Fruit fly (Drosophila melanogaster) whole organism, embryonic: ENCODE results near the gene CHES-1-like.
A peak's percentile ranks its signal among the peaks of the same experiment; 100 is the strongest.

ENCODE experiments used
- Awh ChIP-seq: fragments of 200-800 bp; sonication (Bioruptor generic); IDR thresholded peaks from 2 replicates; pipeline ENCODE4, ENCODE4 v1.3.6; 2022; ENCODE audit warnings: missing biosample characterization, missing genetic modification characterization
- C15 ChIP-seq: fragments of 200-800 bp; sonication (Bioruptor generic); IDR thresholded peaks from 3 replicates; pipeline ENCODE4 v1.3.6; 2022; ENCODE audit warnings: missing biosample characterization, missing genetic modification characterization
- CG10274 ChIP-seq: fragments of 200-800 bp; sonication (Bioruptor generic); optimal IDR thresholded peaks from 3 replicates; lab custom pipeline; 2017; ENCODE audit warnings: missing biosample characterization, mild to moderate bottlenecking, missing genetic modification characterization
- CG11696 ChIP-seq: fragments of 200-800 bp; sonication (Bioruptor generic); IDR thresholded peaks from 2 replicates; pipeline ENCODE4 v1.3.6; 2022; ENCODE audit warnings: missing biosample characterization, missing genetic modification characterization
- CG12104 ChIP-seq: fragments of 200-800 bp; sonication (Bioruptor generic); optimal IDR thresholded peaks from 3 replicates; lab custom pipeline; 2016; ENCODE audit warnings: missing biosample characterization, missing genetic modification characterization
- CG12155 ChIP-seq: fragments of 200-800 bp; sonication (Bioruptor generic); optimal IDR thresholded peaks from 3 replicates; lab custom pipeline; 2016; ENCODE audit warnings: missing biosample characterization, missing genetic modification characterization
- CG12236 ChIP-seq: fragments of 200-800 bp; sonication (Bioruptor generic); optimal IDR thresholded peaks from 2 replicates; lab custom pipeline; 2016; ENCODE audit warnings: missing biosample characterization, missing genetic modification characterization
- CG12769 ChIP-seq: fragments of 200-800 bp; sonication (Bioruptor generic); optimal IDR thresholded peaks from 2 replicates; lab custom pipeline; 2019; ENCODE audit warnings: missing biosample characterization, mild to moderate bottlenecking, missing genetic modification characterization, moderate library complexity
- CG14441 ChIP-seq: fragments of 200-800 bp; sonication (Bioruptor generic); IDR thresholded peaks from 2 replicates; pipeline ENCODE4 v1.3.6; 2022; ENCODE audit warnings: missing biosample characterization, missing genetic modification characterization
- CG15514 ChIP-seq: fragments of 200-800 bp; sonication (Bioruptor generic); optimal IDR thresholded peaks from 3 replicates; lab custom pipeline; 2017; ENCODE audit warnings: missing biosample characterization, missing genetic modification characterization, mild to moderate bottlenecking, moderate library complexity, missing genetic modification reagents
- CG15601 ChIP-seq: fragments of 200-800 bp; sonication (Bioruptor generic); optimal IDR thresholded peaks from 3 replicates; lab custom pipeline; 2019; ENCODE audit warnings: missing biosample characterization, mild to moderate bottlenecking, missing genetic modification characterization, moderate library complexity
- CG18619 ChIP-seq: fragments of 200-800 bp; sonication (Bioruptor generic); optimal IDR thresholded peaks from 3 replicates; lab custom pipeline; 2017; ENCODE audit warnings: missing biosample characterization, mild to moderate bottlenecking, missing genetic modification characterization
- CG32772 ChIP-seq: fragments of 200-800 bp; sonication (Bioruptor generic); IDR thresholded peaks from 2 replicates; pipeline ENCODE4 v1.3.6; 2022; ENCODE audit warnings: missing biosample characterization, missing genetic modification characterization
- CG34224 ChIP-seq: fragments of 200-800 bp; sonication (Bioruptor generic); IDR thresholded peaks from 3 replicates; pipeline ENCODE4 v1.3.6; 2022; ENCODE audit warnings: missing biosample characterization, missing genetic modification characterization; ENCODE audit not compliant: partially characterized antibody
- CG6254 ChIP-seq: fragments of 200-800 bp; sonication (Bioruptor generic); optimal IDR thresholded peaks from 3 replicates; lab custom pipeline; 2017; ENCODE audit warnings: mild to moderate bottlenecking, missing biosample characterization, missing genetic modification reagents, missing genetic modification characterization
- CG6683 ChIP-seq: fragments of 200-800 bp; sonication (Bioruptor generic); optimal IDR thresholded peaks from 2 replicates; lab custom pipeline; 2017; ENCODE audit warnings: missing biosample characterization, mild to moderate bottlenecking, missing genetic modification characterization, missing genetic modification reagents
- CG8089 ChIP-seq: fragments of 200-800 bp; sonication (Bioruptor generic); optimal IDR thresholded peaks from 3 replicates; lab custom pipeline; 2016; ENCODE audit warnings: missing biosample characterization, missing genetic modification characterization
- CG8944 ChIP-seq: fragments of 200-800 bp; sonication (Bioruptor generic); optimal IDR thresholded peaks from 3 replicates; lab custom pipeline; 2016; ENCODE audit warnings: missing biosample characterization, missing genetic modification characterization
- CG9437 ChIP-seq: fragments of 200-800 bp; sonication (Bioruptor generic); optimal IDR thresholded peaks from 2 replicates; lab custom pipeline; 2018; ENCODE audit warnings: missing biosample characterization, mild to moderate bottlenecking, missing genetic modification characterization
- Dbx ChIP-seq: fragments of 200-800 bp; sonication (Bioruptor generic); IDR thresholded peaks from 3 replicates; pipeline ENCODE4 v1.3.6; 2022; ENCODE audit warnings: missing biosample characterization, missing genetic modification characterization
- Dll ChIP-seq: fragments of 200-800 bp; sonication (Bioruptor generic); IDR thresholded peaks from 4 replicates; pipeline ENCODE4 v1.3.6; 2022; ENCODE audit warnings: missing biosample characterization, missing genetic modification characterization; ENCODE audit not compliant: partially characterized antibody
- Doc3 ChIP-seq: fragments of 200-800 bp; sonication (Bioruptor generic); IDR thresholded peaks from 3 replicates; pipeline ENCODE4 v1.3.6; 2022; ENCODE audit warnings: missing biosample characterization, missing genetic modification characterization; ENCODE audit not compliant: partially characterized antibody
- Fer1 ChIP-seq: fragments of 200-800 bp; sonication (Bioruptor generic); optimal IDR thresholded peaks from 2 replicates; lab custom pipeline; 2017; ENCODE audit warnings: missing biosample characterization, mild to moderate bottlenecking, missing genetic modification characterization
- Gug ChIP-seq: fragments of 200-800 bp; sonication (Bioruptor generic); IDR thresholded peaks from 4 replicates; pipeline ENCODE4 v1.3.6; 2022; ENCODE audit warnings: missing biosample characterization, missing genetic modification characterization
- H2.0 ChIP-seq: fragments of 200-800 bp; sonication (Bioruptor generic); IDR thresholded peaks from 2 replicates; pipeline ENCODE4 v1.3.6; 2022; ENCODE audit warnings: missing biosample characterization, missing genetic modification characterization
- Hmx ChIP-seq: fragments of 200-800 bp; sonication (Bioruptor generic); optimal IDR thresholded peaks from 2 replicates; lab custom pipeline; 2016; ENCODE audit warnings: missing biosample characterization, missing genetic modification characterization
- Hr39 ChIP-seq: fragments of >200 bp; optimal IDR thresholded peaks from 2 replicates; lab custom pipeline; 2017
- Med ChIP-seq: fragments of 200-800 bp; sonication (Bioruptor generic); peaks from one replicate; lab custom pipeline; 2016; ENCODE audit warnings: missing biosample characterization, missing genetic modification characterization, mild to moderate bottlenecking, inconsistent platforms, moderate library complexity
- Mrtf ChIP-seq: fragments of 200-800 bp; sonication (Bioruptor generic); IDR thresholded peaks from 3 replicates; pipeline ENCODE4 v1.3.6; 2022; ENCODE audit warnings: missing biosample characterization, missing genetic modification characterization
- Oli ChIP-seq: fragments of 200-800 bp; sonication (Bioruptor generic); optimal IDR thresholded peaks from 2 replicates; lab custom pipeline; 2018; ENCODE audit warnings: missing biosample characterization, mild to moderate bottlenecking, missing genetic modification characterization, moderate library complexity
- Ptx1 ChIP-seq: fragments of 200-800 bp; sonication (Bioruptor generic); IDR thresholded peaks from 2 replicates; pipeline ENCODE4 v1.3.6; 2022; ENCODE audit warnings: missing biosample characterization, missing genetic modification characterization
- Spps ChIP-seq: fragments of 200-800 bp; sonication (Bioruptor generic); optimal IDR thresholded peaks from 2 replicates; lab custom pipeline; 2018; ENCODE audit warnings: missing biosample characterization, mild to moderate bottlenecking, missing genetic modification characterization
- YL-1 ChIP-seq: fragments of 200-800 bp; sonication (Bioruptor generic); optimal IDR thresholded peaks from 3 replicates; lab custom pipeline; 2017; ENCODE audit warnings: missing biosample characterization, mild to moderate bottlenecking, missing genetic modification characterization
- aop ChIP-seq: fragments of 200-800 bp; sonication (Bioruptor generic); IDR thresholded peaks from 2 replicates; pipeline ENCODE4 v1.3.6; 2022; ENCODE audit warnings: missing biosample characterization, missing genetic modification characterization
- chif ChIP-seq, 2 experiments: fragments of 200-800 bp; sonication (Bioruptor generic); optimal IDR thresholded peaks; 3 replicates each; lab custom pipeline; 2016; ENCODE audit warnings: missing biosample characterization in 2 of 2, missing genetic modification characterization in 2 of 2
- dysf ChIP-seq: fragments of 200-800 bp; sonication (Bioruptor generic); IDR thresholded peaks from 3 replicates; pipeline ENCODE4 v1.3.6; 2022; ENCODE audit warnings: missing biosample characterization, missing genetic modification characterization
- fd64A ChIP-seq: fragments of 200-800 bp; sonication (Bioruptor generic); optimal IDR thresholded peaks from 3 replicates; lab custom pipeline; 2018; ENCODE audit warnings: missing biosample characterization, mild to moderate bottlenecking, missing genetic modification characterization
- fu2 ChIP-seq: fragments of 200-800 bp; sonication (Bioruptor generic); optimal IDR thresholded peaks from 2 replicates; lab custom pipeline; 2016; ENCODE audit warnings: missing biosample characterization, missing genetic modification characterization
- gem ChIP-seq: fragments of 200-800 bp; sonication (Bioruptor generic); optimal IDR thresholded peaks from 2 replicates; lab custom pipeline; 2019; ENCODE audit warnings: missing biosample characterization, mild to moderate bottlenecking, missing genetic modification characterization, moderate library complexity
- kah ChIP-seq: fragments of 200-800 bp; sonication (Bioruptor generic); optimal IDR thresholded peaks from 2 replicates; lab custom pipeline; 2018; ENCODE audit warnings: missing biosample characterization, mild to moderate bottlenecking, missing genetic modification characterization
- lab ChIP-seq: fragments of 200-800 bp; sonication (Bioruptor generic); optimal IDR thresholded peaks from 3 replicates; lab custom pipeline; 2017; ENCODE audit warnings: missing biosample characterization, missing genetic modification characterization, mild to moderate bottlenecking, moderate library complexity, missing genetic modification reagents
- mld ChIP-seq: fragments of 200-800 bp; sonication (Bioruptor generic); IDR thresholded peaks from 3 replicates; pipeline ENCODE4 v1.3.6; 2022; ENCODE audit warnings: missing biosample characterization, missing genetic modification characterization; ENCODE audit not compliant: partially characterized antibody
- nau ChIP-seq: fragments of 200-800 bp; sonication (Bioruptor generic); optimal IDR thresholded peaks from 3 replicates; lab custom pipeline; 2017; ENCODE audit warnings: missing biosample characterization, mild to moderate bottlenecking, missing genetic modification characterization, missing genetic modification reagents
- nom ChIP-seq: fragments of 200-800 bp; sonication (Bioruptor generic); optimal IDR thresholded peaks from 2 replicates; lab custom pipeline; 2017; ENCODE audit warnings: missing biosample characterization, missing genetic modification characterization, mild to moderate bottlenecking, moderate library complexity, missing genetic modification reagents
- org-1 ChIP-seq: fragments of 200-800 bp; sonication (Bioruptor generic); optimal IDR thresholded peaks from 2 replicates; lab custom pipeline; 2017; ENCODE audit warnings: missing biosample characterization, missing genetic modification characterization
- peb ChIP-seq: fragments of 200-800 bp; sonication (Bioruptor generic); IDR thresholded peaks from 2 replicates; pipeline ENCODE4 v1.3.6; 2022; ENCODE audit warnings: missing biosample characterization, missing genetic modification characterization
- prd ChIP-seq, 3 experiments: fragments of >200 bp in 2 of 3; fragments of 200-800 bp in 1 of 3; sonication (Bioruptor generic) in 1 of 3; optimal IDR thresholded peaks in 2 of 3; IDR thresholded peaks in 1 of 3; 2 replicates in 2 of 3; 3 replicates in 1 of 3; pipeline versions ENCODE4 v1.3.6 to Lab custom; 2017 to 2022; ENCODE audit warnings: missing biosample characterization in 1 of 3, missing genetic modification characterization in 1 of 3
- scrt ChIP-seq: fragments of 200-800 bp; sonication (Bioruptor generic); optimal IDR thresholded peaks from 2 replicates; lab custom pipeline; 2018; ENCODE audit warnings: missing biosample characterization, mild to moderate bottlenecking, missing genetic modification characterization, moderate library complexity
- sens-2 ChIP-seq: fragments of 200-800 bp; sonication (Bioruptor generic); IDR thresholded peaks from 2 replicates; pipeline ENCODE4 v1.3.6; 2022; ENCODE audit warnings: missing biosample characterization, missing genetic modification characterization
- sim ChIP-seq: fragments of 200-800 bp; sonication (Bioruptor generic); IDR thresholded peaks from 2 replicates; pipeline ENCODE4 v1.3.6; 2022; ENCODE audit warnings: missing biosample characterization, missing genetic modification characterization
- sisA ChIP-seq: fragments of 200-800 bp; sonication (Bioruptor generic); IDR thresholded peaks from 2 replicates; pipeline ENCODE4 v1.3.6; 2022; ENCODE audit warnings: missing biosample characterization, missing genetic modification characterization
- zfh2 ChIP-seq: fragments of 200-800 bp; sonication (Bioruptor generic); optimal IDR thresholded peaks from 2 replicates; lab custom pipeline; 2016; ENCODE audit warnings: missing biosample characterization, missing genetic modification characterization

Gene CHES-1-like

DNA sequence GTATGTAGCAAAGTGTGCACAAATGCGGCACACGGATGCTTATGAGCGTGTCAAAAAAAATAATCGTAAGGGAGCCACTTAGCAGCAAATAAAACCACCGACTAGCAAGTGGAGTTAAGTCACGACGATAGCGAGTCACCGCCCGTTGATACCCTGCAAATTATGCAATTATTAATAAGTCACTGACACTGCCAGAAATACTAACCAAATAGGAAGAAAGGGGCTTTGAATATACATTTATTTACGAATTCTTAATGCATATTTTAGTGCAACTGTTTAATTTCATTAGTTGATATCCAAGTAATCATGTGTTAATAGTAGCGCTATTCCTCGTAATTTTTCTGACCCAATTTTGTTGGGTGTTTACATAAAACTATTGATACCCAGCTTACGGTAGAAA, 15.8 kb downstream of the CHES-1-like start (continued):
- TF ChIP-seq gem (peak; percentile 31), CG6683 (GFP tag; lab: Kevin White, UChicago) (no peak), fd64A (GFP tag; lab: Kevin White, UChicago) (no peak), CG12155 (GFP tag; lab: Kevin White, UChicago) (no peak), CG15601 (tag; lab: Kevin White, UChicago) (no peak), sisA (GFP tag; lab: Robert Waterston, UW) (no peak), CG34224 (GFP tag; lab: Robert Waterston, UW) (no peak), aop (GFP tag; lab: Robert Waterston, UW) (no peak), C15 (GFP tag; lab: Robert Waterston, UW) (no peak), CG8944 (GFP tag; lab: Kevin White, UChicago) (no peak), CG12104 (GFP tag; lab: Kevin White, UChicago) (no peak), dysf (GFP tag; lab: Robert Waterston, UW) (peak; percentile 33; the same call in 1 of the 3 replicates), lab (GFP tag; lab: Kevin White, UChicago) (peak; percentile 21), Dll (GFP tag; lab: Robert Waterston, UW) (no peak), fu2 (GFP tag; lab: Kevin White, UChicago) (no peak), nom (GFP tag; lab: Kevin White, UChicago) (no peak), CG15514 (GFP tag; lab: Kevin White, UChicago) (no peak), CG9437 (no peak), nau (GFP tag; lab: Kevin White, UChicago) (no peak), Fer1 (GFP tag; lab: Kevin White, UChicago) (no peak), Oli (peak; percentile 10), sens-2 (no peak), Doc3 (GFP tag; lab: Robert Waterston, UW) (no peak), Awh (GFP tag; lab: Robert Waterston, UW) (no peak), Gug (no peak), CG8089 (GFP tag; lab: Kevin White, UChicago) (no peak), YL-1 (GFP tag; lab: Kevin White, UChicago) (no peak), H2.0 (no peak), prd (optimal IDR thresholded peaks at IDR 0.05; lab: Kevin White, UChicago) (no peak), prd (GFP tag; IDR thresholded peaks at IDR 0.05; lab: Robert Waterston, UW) (no peak), Hmx (no peak), Dbx (GFP tag; lab: Robert Waterston, UW) (no peak), Med (peak; percentile 77), CG12236 (GFP tag; lab: Kevin White, UChicago) (no peak), kah (no peak), Ptx1 (no peak), CG14441 (GFP tag; lab: Robert Waterston, UW) (0 out of 2 replicates have a peak, but pooled peaks have one; percentile 21), Spps (no peak), zfh2 (GFP tag; lab: Kevin White, UChicago) (no peak), chif (GFP tag; optimal IDR thresholded peaks at IDR 0.05; lab: Kevin White, UChicago) (no peak), org-1 (no peak), CG11696 (GFP tag; lab: Robert Waterston, UW) (no peak), peb (GFP tag; lab: Robert Waterston, UW) (no peak), CG12769 (peak; percentile 30), CG10274 (GFP tag; lab: Kevin White, UChicago) (no peak), Hr39 (lab: Kevin White, UChicago) (no peak), scrt (no peak), CG6254 (GFP tag; lab: Kevin White, UChicago) (no peak), CG18619 (GFP tag; lab: Kevin White, UChicago) (no peak), mld (GFP tag; lab: Robert Waterston, UW) (no peak), CG32772 (GFP tag; lab: Robert Waterston, UW) (no peak), Mrtf (GFP tag; lab: Robert Waterston, UW) (no peak), sim (no peak)
